Worm (Caenorhabditis elegans): Measurements from ENCODE around the gene col-144.

ce11 chrV:9207377-9207776 lies 46.9 kb upstream of the col-144 start, which contains the start of gene inx-10:
- TF ChIP-seq nhr-77 (tag; optimal IDR thresholded peaks at IDR 0.05) = no peak
- TF ChIP-seq nhr-11 (tag; optimal IDR thresholded peaks at IDR 0.05) = no peak
- TF ChIP-seq R02D3.7 (tag; optimal IDR thresholded peaks at IDR 0.05) = no peak
- TF ChIP-seq nhr-237 (tag; optimal IDR thresholded peaks at IDR 0.05) = no peak
- TF ChIP-seq ceh-82 (tag; optimal IDR thresholded peaks at IDR 0.05) = no peak
- TF ChIP-seq pha-4 (tag; optimal IDR thresholded peaks at IDR 0.05) = peak; percentile 59
- no peak for TF ChIP-seq unc-62 (GFP tag; optimal IDR thresholded peaks at IDR 0.05)
- no peak for TF ChIP-seq tbx-2 (tag; optimal IDR thresholded peaks at IDR 0.05)
- no peak for TF ChIP-seq nhr-25 (tag; optimal IDR thresholded peaks at IDR 0.05)

Data from whole organism, L3 larva.